Fruit fly (Drosophila melanogaster): Measurements from ENCODE around the gene CG31798.

DNA sequence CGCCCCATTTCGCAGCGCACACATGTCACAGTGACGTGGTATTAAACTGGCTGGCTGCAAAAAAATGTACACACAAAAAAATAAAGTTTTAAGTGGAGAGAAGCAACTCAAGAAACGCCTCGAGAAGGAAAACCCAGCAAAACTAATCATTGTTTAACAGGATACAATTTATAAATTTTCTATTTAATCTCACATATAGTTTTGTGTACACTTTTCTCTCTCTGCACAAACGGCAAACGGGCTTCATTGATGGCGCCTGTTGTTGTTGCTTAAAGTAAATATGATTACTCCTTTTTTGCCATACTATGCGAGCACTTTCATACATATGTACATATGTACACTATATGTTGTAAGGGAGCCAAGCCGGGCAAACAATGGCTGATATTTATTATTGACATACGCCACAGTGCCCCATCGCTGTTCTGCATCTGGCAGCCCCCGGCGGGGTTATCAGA is 35.9 kb upstream of the CG31798 start:
- no peak for TF ChIP-seq CG1620 (GFP tag; optimal IDR thresholded peaks at IDR 0.05)
- TF ChIP-seq CG11617 (GFP tag; optimal IDR thresholded peaks at IDR 0.05), result no peak
- TF ChIP-seq CG5204 (GFP tag; optimal IDR thresholded peaks at IDR 0.05), result no peak
- no peak for TF ChIP-seq Clk (GFP tag; optimal IDR thresholded peaks at IDR 0.05)
- no peak for TF ChIP-seq cnc (optimal IDR thresholded peaks at IDR 0.05)
- TF ChIP-seq Mnt (GFP tag; optimal IDR thresholded peaks at IDR 0.05), result no peak
- TF ChIP-seq pad (GFP tag; optimal IDR thresholded peaks at IDR 0.05), result no peak
- TF ChIP-seq CG33017 (tag; optimal IDR thresholded peaks at IDR 0.05), result no peak
- TF ChIP-seq ovo (GFP tag; optimal IDR thresholded peaks at IDR 0.05), result peak; percentile 42
- TF ChIP-seq kay (GFP tag; ENCODE audit: borderline replicate concordance), result no peak
- TF ChIP-seq toe (GFP tag; optimal IDR thresholded peaks at IDR 0.05), result no peak
